Worm (Caenorhabditis elegans): Measurements from ENCODE around the gene nhr-52.
"Not testable (repeated sequence)": the region's sequence is repeated elsewhere in the genome, so short reads cannot be mapped to it uniquely, and the experiment has no call there.

DNA sequence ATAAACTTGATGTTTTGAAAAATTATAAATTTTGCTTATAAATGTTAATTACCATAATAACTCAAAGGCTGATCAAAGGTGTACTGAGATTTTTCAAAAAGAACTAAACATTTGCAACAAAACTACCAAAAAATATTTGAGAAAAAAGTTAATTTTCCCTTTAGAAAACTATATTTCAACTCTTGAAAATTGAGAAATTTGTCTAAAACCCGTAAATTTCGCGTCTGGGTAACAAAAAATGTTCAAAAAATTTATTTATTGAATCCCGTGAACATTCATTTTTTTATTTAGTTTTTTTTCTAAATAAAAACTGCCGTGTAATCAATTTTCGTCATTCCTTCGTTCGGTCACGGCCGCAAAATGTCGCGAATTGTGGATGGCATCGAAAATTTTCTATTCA is 7.2 kb upstream of the nhr-52 start, which contains the start of gene K06B4.15:
- not testable (repeated sequence) for TF ChIP-seq tbx-11 (GFP tag; IDR thresholded peaks at IDR 0.05); flt-1 (GFP tag; IDR thresholded peaks at IDR 0.05); ama-1 (optimal IDR thresholded peaks at IDR 0.05); hmbx-1 (tag; optimal IDR thresholded peaks at IDR 0.05); pes-1 (GFP tag; IDR thresholded peaks at IDR 0.05); hmg-4 (GFP tag; optimal IDR thresholded peaks at IDR 0.05); F13C5.2 (tag; optimal IDR thresholded peaks at IDR 0.05); B0310.2 (tag; optimal IDR thresholded peaks at IDR 0.05); ets-7 (tag; optimal IDR thresholded peaks at IDR 0.05)
